Worm (Caenorhabditis elegans): Measurements from ENCODE around the gene F39F10.5.
"Not testable (repeated sequence)": the region's sequence is repeated elsewhere in the genome, so short reads cannot be mapped to it uniquely, and the experiment has no call there.

F39F10.5 gene

DNA sequence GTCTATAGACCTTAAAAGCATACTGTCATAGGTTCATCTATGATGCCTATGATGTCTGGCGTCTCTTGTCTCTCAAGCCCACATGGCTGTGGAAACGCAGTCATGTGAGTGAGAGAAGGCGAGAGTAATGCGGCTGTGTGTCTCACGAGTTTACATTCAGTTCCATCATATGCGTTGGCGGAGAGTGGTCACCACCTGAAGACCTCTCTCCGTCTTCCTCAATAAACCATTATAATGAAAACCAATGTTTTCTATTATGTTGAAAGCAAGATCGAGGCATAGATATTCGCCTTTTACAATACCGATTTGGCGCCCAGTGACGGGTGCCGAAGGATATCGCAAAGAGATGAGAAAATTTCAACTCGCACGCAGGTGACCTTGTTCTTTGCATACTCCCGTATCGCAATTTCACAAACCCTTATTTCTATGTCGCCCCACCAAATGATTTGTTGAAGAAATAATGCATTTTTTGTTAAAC, 11.6 kb downstream of the F39F10.5 start (continued):
- TF ChIP-seq cebp-1 (GFP tag; IDR thresholded peaks at IDR 0.05) = not testable (repeated sequence)
- peak; percentile 73 for TF ChIP-seq cebp-1 (tag; optimal IDR thresholded peaks at IDR 0.05)
- TF ChIP-seq K11D2.4 (GFP tag; IDR thresholded peaks at IDR 0.05) = peak; percentile 58; the same call in 1 of the 2 replicates
- 0 out of 2 replicates have a peak, but pooled peaks have one; percentile 59 for TF ChIP-seq ekl-4 (GFP tag; IDR thresholded peaks at IDR 0.05)
- TF ChIP-seq chd-7 (tag; optimal IDR thresholded peaks at IDR 0.05) = peak; percentile 40

DNA sequence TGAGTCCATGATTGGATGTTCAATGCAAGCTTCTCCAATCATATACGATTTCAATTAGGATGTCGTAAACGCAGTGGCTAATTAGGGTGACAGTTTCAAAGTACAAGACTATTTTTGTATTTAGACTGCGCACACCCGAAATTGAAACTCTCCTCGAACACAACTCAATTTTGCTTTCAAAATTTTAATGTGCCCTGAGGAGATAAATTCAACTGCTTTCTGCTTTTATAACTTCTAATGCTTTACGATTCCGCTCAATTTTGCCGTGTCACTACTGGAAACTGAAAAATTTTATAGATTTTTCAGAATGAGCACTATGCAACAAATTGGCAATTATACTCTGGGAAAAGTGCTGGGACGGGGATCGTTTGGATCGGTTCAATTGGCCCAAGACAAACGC, 19.0 kb downstream of the F39F10.5 start, which contains the start of gene F39F10.2:
Gene F39F10.2 (plus strand): TSS at position 301 of the 400 bp plus-strand sequence.
- TF ChIP-seq mes-4 (tag; optimal IDR thresholded peaks at IDR 0.05) = no peak
- no peak for TF ChIP-seq mcd-1 (GFP tag; IDR thresholded peaks at IDR 0.05)
- TF ChIP-seq ZK185.1 (tag; optimal IDR thresholded peaks at IDR 0.05; ENCODE audit: poor library complexity, severe bottlenecking) = no peak
- no peak for TF ChIP-seq let-607 (tag; optimal IDR thresholded peaks at IDR 0.05)
- TF ChIP-seq lin-35 (GFP tag; optimal IDR thresholded peaks at IDR 0.05) = no peak
- TF ChIP-seq snpc-1.3 (tag; optimal IDR thresholded peaks at IDR 0.05; ENCODE audit: insufficient read depth) = no peak
- TF ChIP-seq Y53G8AR.9 (GFP tag; conservative IDR thresholded peaks at IDR 0.05) = no peak
- no peak for TF ChIP-seq Y67H2A.10 (GFP tag; conservative IDR thresholded peaks at IDR 0.05)
- TF ChIP-seq F37B4.10 (GFP tag; IDR thresholded peaks at IDR 0.05) = no peak
- TF ChIP-seq madf-10 (tag; optimal IDR thresholded peaks at IDR 0.05) = no peak
- TF ChIP-seq ceh-100 (GFP tag; IDR thresholded peaks at IDR 0.05) = no peak

DNA sequence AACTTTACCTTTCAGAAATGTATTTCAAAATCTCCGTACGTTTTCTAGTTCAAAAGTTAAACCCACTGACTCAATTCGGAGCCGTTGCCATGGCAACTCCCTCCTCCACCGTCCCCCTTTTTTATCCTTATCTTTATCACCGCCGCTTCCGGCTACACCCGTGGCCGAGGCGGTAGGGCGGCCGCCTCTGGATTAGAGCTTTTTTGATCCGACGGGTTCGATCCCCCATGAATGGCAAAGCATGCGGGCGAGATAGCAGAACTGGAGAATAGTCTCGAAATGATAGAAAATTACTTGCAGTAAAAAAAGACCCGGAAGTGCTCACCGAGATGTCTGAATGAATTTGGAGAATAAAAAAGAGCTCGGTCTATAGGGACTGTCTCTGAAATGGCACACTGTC, 19.8 kb downstream of the F39F10.5 start:
- peak; percentile 88 for TF ChIP-seq tbp1 (GFP tag; optimal IDR thresholded peaks at IDR 0.05)
- no peak for TF ChIP-seq attf-5 (GFP tag; optimal IDR thresholded peaks at IDR 0.05)
- TF ChIP-seq hmg-1.2 (GFP tag; IDR thresholded peaks at IDR 0.05) = peak; percentile 51
- no peak for TF ChIP-seq sdz-38 (tag; optimal IDR thresholded peaks at IDR 0.05)
- TF ChIP-seq Y79H2A.3 (GFP tag; conservative IDR thresholded peaks at IDR 0.05) = no peak
- TF ChIP-seq pbrm-1 (GFP tag; IDR thresholded peaks at IDR 0.05) = peak; percentile 48; the same call in 1 of the 2 replicates
- TF ChIP-seq hsf-1 (GFP tag; IDR thresholded peaks at IDR 0.05) = 0 out of 2 replicates have a peak, but pooled peaks have one; percentile 37
- peak in 1 of 2 experiments; percentile 42 for TF ChIP-seq rec-8 (tag; optimal IDR thresholded peaks at IDR 0.05)
- peak; percentile 69 for TF ChIP-seq dox-1 (GFP tag; IDR thresholded peaks at IDR 0.05)
- peak; percentile 46 for TF ChIP-seq lin-26 (GFP tag; IDR thresholded peaks at IDR 0.05)
- no peak for TF ChIP-seq F22D6.2 (tag; optimal IDR thresholded peaks at IDR 0.05)
- no peak for TF ChIP-seq chd-7 (tag; optimal IDR thresholded peaks at IDR 0.05)
- no peak; the same call in 1 of the 2 replicates for TF ChIP-seq madf-6 (GFP tag; IDR thresholded peaks at IDR 0.05)
- peak; percentile 45 for TF ChIP-seq hrde-1 (tag; optimal IDR thresholded peaks at IDR 0.05; ENCODE audit: borderline replicate concordance)
- peak; percentile 46; the same call in 1 of the 2 replicates for TF ChIP-seq egrh-3 (GFP tag; IDR thresholded peaks at IDR 0.05)
- TF ChIP-seq B0336.3 (GFP tag; IDR thresholded peaks at IDR 0.05) = 0 out of 2 replicates have a peak, but pooled peaks have one; percentile 31
- peak; percentile 17 for TF ChIP-seq fkh-3 (tag; optimal IDR thresholded peaks at IDR 0.05)
- no peak for TF ChIP-seq K12H6.12 (tag; optimal IDR thresholded peaks at IDR 0.05)
- TF ChIP-seq rcor-1 (GFP tag; IDR thresholded peaks at IDR 0.05) = peak; percentile 34; the same call in 1 of the 2 replicates
- no peak for TF ChIP-seq athp-1 (tag; optimal IDR thresholded peaks at IDR 0.05)
- TF ChIP-seq atf-7 (tag; optimal IDR thresholded peaks at IDR 0.05) = no peak
- no peak for TF ChIP-seq let-607 (tag; optimal IDR thresholded peaks at IDR 0.05)
- peak; percentile 30 for TF ChIP-seq ztf-18 (tag; optimal IDR thresholded peaks at IDR 0.05)
- peak; percentile 82 for TF ChIP-seq D2030.7 (GFP tag; IDR thresholded peaks at IDR 0.05)
- TF ChIP-seq lsl-1 (GFP tag; optimal IDR thresholded peaks at IDR 0.05) = no peak
- 0 out of 2 replicates have a peak, but pooled peaks have one; percentile 19 for TF ChIP-seq egl-44 (GFP tag; IDR thresholded peaks at IDR 0.05)
- TF ChIP-seq nhr-90 (tag; optimal IDR thresholded peaks at IDR 0.05) = peak; percentile 18
- TF ChIP-seq ekl-4 (GFP tag; IDR thresholded peaks at IDR 0.05) = no peak
- TF ChIP-seq mcd-1 (GFP tag; IDR thresholded peaks at IDR 0.05) = 0 out of 2 replicates have a peak, but pooled peaks have one; percentile 34
- 0 out of 2 replicates have a peak, but pooled peaks have one; percentile 30 for TF ChIP-seq nfyb-1 (GFP tag; IDR thresholded peaks at IDR 0.05)
- no peak for TF ChIP-seq bed-2 (GFP tag; IDR thresholded peaks at IDR 0.05)
